Fruit fly (Drosophila melanogaster): ENCODE data around the gene CG9213.
A peak's percentile ranks its signal among the peaks of the same experiment; 100 is the strongest.

Gene CG9213

DNA sequence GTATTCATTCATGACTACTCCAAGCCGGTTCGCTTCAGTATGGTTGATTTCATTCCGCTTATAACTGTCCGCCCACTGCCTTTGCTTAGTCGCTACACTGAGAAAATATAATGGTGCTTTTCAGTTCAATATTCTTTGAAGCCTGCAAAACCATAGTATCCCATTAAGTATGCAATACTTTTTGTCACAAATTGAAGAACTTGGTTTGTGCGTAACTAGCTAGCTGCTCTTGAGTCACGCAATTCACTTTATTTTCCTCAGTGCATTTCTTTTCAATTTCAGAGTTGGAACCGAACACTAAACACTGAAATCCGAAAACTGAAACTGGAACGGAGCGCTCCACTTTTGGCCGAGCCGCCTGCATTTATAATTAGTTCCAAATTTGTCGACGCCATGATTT lies 25.4 kb upstream of the CG9213 start (continued):
- TF ChIP-seq Hey (tag; optimal IDR thresholded peaks at IDR 0.05) (no peak), ftz-f1 (GFP tag; optimal IDR thresholded peaks at IDR 0.05) (no peak), CG7372 (GFP tag; IDR thresholded peaks at IDR 0.05) (peak; percentile 67; the same call in 1 of the 2 replicates), MESR4 (GFP tag; optimal IDR thresholded peaks at IDR 0.05) (no peak), Opbp (GFP tag; IDR thresholded peaks at IDR 0.05; ENCODE audit: partially characterized antibody) (no peak), Bdp1 (GFP tag; optimal IDR thresholded peaks at IDR 0.05) (no peak), CG10267 (tag; optimal IDR thresholded peaks at IDR 0.05) (peak; percentile 27), CG9876 (GFP tag; optimal IDR thresholded peaks at IDR 0.05) (no peak), CG8765 (GFP tag; IDR thresholded peaks at IDR 0.05) (no peak), run (tag; optimal IDR thresholded peaks at IDR 0.05) (no peak), CG15269 (tag; optimal IDR thresholded peaks at IDR 0.05) (peak; percentile 74), caup (GFP tag; optimal IDR thresholded peaks at IDR 0.05; ENCODE audit: severe bottlenecking) (peak; percentile 36), amos (GFP tag; IDR thresholded peaks at IDR 0.05; ENCODE audit: partially characterized antibody) (no peak), CoRest (tag; optimal IDR thresholded peaks at IDR 0.05) (peak; percentile 66), Xbp1 (GFP tag; optimal IDR thresholded peaks at IDR 0.05) (peak; percentile 68), CG7271 (tag; optimal IDR thresholded peaks at IDR 0.05) (no peak), CG10274 (GFP tag; optimal IDR thresholded peaks at IDR 0.05) (no peak), CG7357 (GFP tag; IDR thresholded peaks at IDR 0.05) (no peak), twi (tag; optimal IDR thresholded peaks at IDR 0.05) (no peak), dysf (GFP tag; IDR thresholded peaks at IDR 0.05) (peak; percentile 79), Ets97D (GFP tag; optimal IDR thresholded peaks at IDR 0.05) (peak; percentile 7), pan (optimal IDR thresholded peaks at IDR 0.05) (no peak), pan (GFP tag; optimal IDR thresholded peaks at IDR 0.05 in 1 of 2, IDR thresholded peaks at IDR 0.05 in 1 of 2) (peak in 1 of 2 experiments; percentile 82), ranshi (GFP tag; IDR thresholded peaks at IDR 0.05) (peak; percentile 42; the same call in 1 of the 2 replicates), ac (GFP tag; optimal IDR thresholded peaks at IDR 0.05) (no peak), Camta (GFP tag; optimal IDR thresholded peaks at IDR 0.05) (peak; percentile 16), tna (GFP tag; IDR thresholded peaks at IDR 0.05; ENCODE audit: partially characterized antibody) (no peak), gsb-n (tag; optimal IDR thresholded peaks at IDR 0.05) (no peak), repo (GFP tag; optimal IDR thresholded peaks at IDR 0.05) (peak; percentile 47), CG6765 (GFP tag; optimal IDR thresholded peaks at IDR 0.05) (no peak), so (GFP tag; IDR thresholded peaks at IDR 0.05) (no peak), seq (GFP tag; IDR thresholded peaks at IDR 0.05) (0 out of 2 replicates have a peak, but pooled peaks have one; percentile 21), CG11247 (GFP tag; IDR thresholded peaks at IDR 0.05) (0 out of 2 replicates have a peak, but pooled peaks have one; percentile 39), Abd-B (GFP tag; optimal IDR thresholded peaks at IDR 0.05) (peak; percentile 47), Atf-2 (GFP tag; optimal IDR thresholded peaks at IDR 0.05) (peak; percentile 32), CG8924 (tag; optimal IDR thresholded peaks at IDR 0.05) (peak; percentile 49), cad (GFP tag; optimal IDR thresholded peaks at IDR 0.05) (no peak), CG1647 (GFP tag; optimal IDR thresholded peaks at IDR 0.05) (peak; percentile 29), CG10543 (GFP tag; optimal IDR thresholded peaks at IDR 0.05) (no peak), CG13424 (tag; optimal IDR thresholded peaks at IDR 0.05) (peak; percentile 66), CG15514 (GFP tag; optimal IDR thresholded peaks at IDR 0.05) (peak; percentile 30), btn (GFP tag; optimal IDR thresholded peaks at IDR 0.05) (peak; percentile 26), CG4282 (GFP tag; optimal IDR thresholded peaks at IDR 0.05) (no peak), fd3F (GFP tag; optimal IDR thresholded peaks at IDR 0.05) (peak; percentile 33), Fer2 (tag; optimal IDR thresholded peaks at IDR 0.05) (no peak), tx (GFP tag; optimal IDR thresholded peaks at IDR 0.05) (peak; percentile 19), CG10959 (GFP tag; IDR thresholded peaks at IDR 0.05) (no peak), Hsf (GFP tag; optimal IDR thresholded peaks at IDR 0.05) (peak; percentile 62), CG17328 (GFP tag; IDR thresholded peaks at IDR 0.05) (peak; percentile 74), CG18764 (GFP tag; optimal IDR thresholded peaks at IDR 0.05) (peak; percentile 6), CG17612 (GFP tag; IDR thresholded peaks at IDR 0.05) (no peak)
